Worm (Caenorhabditis elegans) whole organism, mixed stage, embryonic: ENCODE results near the gene psmd-9.

Source experiments
- M03D4.4 ChIP-seq: sonication (generic microtip); optimal IDR thresholded peaks from 2 replicates; lab custom pipeline; 2017; ENCODE audit warnings: mild to moderate bottlenecking, missing genetic modification characterization, missing compliant biosample characterization
- bed-3 ChIP-seq: fragments of 200-800 bp; sonication (Bioruptor generic); optimal IDR thresholded peaks from 3 replicates; lab custom pipeline; 2018; ENCODE audit warnings: mild to moderate bottlenecking, missing genetic modification characterization, moderate library complexity, missing compliant biosample characterization
- blmp-1 ChIP-seq: fragments of 150-350 bp; optimal IDR thresholded peaks from 2 replicates; lab custom pipeline; 2014; ENCODE audit warnings: missing biosample characterization, missing genetic modification characterization
- ceh-39 ChIP-seq: fragments of 150-350 bp; optimal IDR thresholded peaks from 2 replicates; lab custom pipeline; 2014; ENCODE audit warnings: missing biosample characterization, missing genetic modification characterization
- ceh-43 ChIP-seq: fragments of 200-800 bp; sonication (Bioruptor generic); optimal IDR thresholded peaks from 2 replicates; lab custom pipeline; 2018; ENCODE audit warnings: mild to moderate bottlenecking, missing genetic modification characterization, moderate library complexity, missing compliant biosample characterization
- ceh-83 ChIP-seq: fragments of 200-800 bp; sonication (Bioruptor generic); optimal IDR thresholded peaks from 2 replicates; lab custom pipeline; 2018; ENCODE audit warnings: mild to moderate bottlenecking, missing genetic modification characterization, missing compliant biosample characterization
- ces-1 ChIP-seq: fragments of 150-350 bp; optimal IDR thresholded peaks from 2 replicates; lab custom pipeline; 2014; ENCODE audit warnings: missing biosample characterization, missing genetic modification reagents, missing genetic modification characterization
- cnd-1 ChIP-seq: fragments of 200-800 bp; sonication (Bioruptor generic); optimal IDR thresholded peaks from 2 replicates; lab custom pipeline; 2018; ENCODE audit warnings: mild to moderate bottlenecking, missing genetic modification characterization, missing compliant biosample characterization
- drap-1 ChIP-seq: fragments of 200-800 bp; sonication (Bioruptor generic); optimal IDR thresholded peaks from 3 replicates; lab custom pipeline; 2018; ENCODE audit warnings: mild to moderate bottlenecking, missing genetic modification characterization, missing compliant biosample characterization
- elt-1 ChIP-seq: sonication (generic microtip); optimal IDR thresholded peaks from 2 replicates; lab custom pipeline; 2017; ENCODE audit warnings: missing genetic modification characterization, mild to moderate bottlenecking, missing compliant biosample characterization, antibody characterized with exemption, moderate library complexity, borderline replicate concordance; ENCODE audit not compliant: insufficient read depth
- elt-3 ChIP-seq: fragments of 150-350 bp; optimal IDR thresholded peaks from 2 replicates; lab custom pipeline; 2014; ENCODE audit warnings: missing biosample characterization, missing genetic modification characterization
- flh-1 ChIP-seq: fragments of 200-800 bp; sonication (Bioruptor generic); optimal IDR thresholded peaks from 2 replicates; lab custom pipeline; 2018; ENCODE audit warnings: mild to moderate bottlenecking, missing genetic modification characterization, moderate library complexity, missing compliant biosample characterization
- ham-2 ChIP-seq: fragments of 200-800 bp; sonication (Bioruptor generic); optimal IDR thresholded peaks from 2 replicates; lab custom pipeline; 2018; ENCODE audit warnings: mild to moderate bottlenecking, missing genetic modification characterization, missing compliant biosample characterization
- hlh-1 ChIP-seq: fragments of 150-350 bp; optimal IDR thresholded peaks from 2 replicates; lab custom pipeline; 2014; ENCODE audit warnings: missing biosample characterization, missing genetic modification reagents, missing genetic modification characterization
- lin-13 ChIP-seq: fragments of 150-350 bp; optimal IDR thresholded peaks from 2 replicates; lab custom pipeline; 2014; ENCODE audit warnings: missing biosample characterization, missing genetic modification characterization
- lin-32 ChIP-seq: fragments of 200-800 bp; sonication (Bioruptor generic); optimal IDR thresholded peaks from 2 replicates; lab custom pipeline; 2018; ENCODE audit warnings: mild to moderate bottlenecking, missing genetic modification characterization, missing compliant biosample characterization
- mab-5 ChIP-seq: fragments of 150-350 bp; optimal IDR thresholded peaks from 2 replicates; lab custom pipeline; 2014; ENCODE audit warnings: missing biosample characterization, missing genetic modification characterization
- mep-1 ChIP-seq: fragments of 150-350 bp; optimal IDR thresholded peaks from 2 replicates; lab custom pipeline; 2017; ENCODE audit warnings: missing biosample characterization, missing genetic modification reagents, missing genetic modification characterization, inconsistent platforms
- nhr-12 ChIP-seq: fragments of 150-350 bp; optimal IDR thresholded peaks from 2 replicates; lab custom pipeline; 2014; ENCODE audit warnings: missing biosample characterization, missing genetic modification characterization
- nhr-2 ChIP-seq: fragments of 150-350 bp; optimal IDR thresholded peaks from 2 replicates; lab custom pipeline; 2014; ENCODE audit warnings: missing biosample characterization, missing genetic modification characterization
- nhr-237 ChIP-seq: fragments of 150-350 bp; optimal IDR thresholded peaks from 2 replicates; lab custom pipeline; 2014; ENCODE audit warnings: missing biosample characterization, missing genetic modification characterization
- nhr-28 ChIP-seq: fragments of 150-350 bp; optimal IDR thresholded peaks from 2 replicates; lab custom pipeline; 2014; ENCODE audit warnings: missing biosample characterization, missing genetic modification characterization
- nhr-76 ChIP-seq: sonication (generic microtip); optimal IDR thresholded peaks from 2 replicates; lab custom pipeline; 2017; ENCODE audit warnings: missing biosample characterization, missing genetic modification characterization
- pha-4 ChIP-seq: fragments of 150-350 bp; optimal IDR thresholded peaks from 2 replicates; lab custom pipeline; 2018; ENCODE audit warnings: missing biosample characterization, missing genetic modification reagents, missing genetic modification characterization
- sem-2 ChIP-seq: fragments of 200-800 bp; sonication (Bioruptor generic); optimal IDR thresholded peaks from 2 replicates; lab custom pipeline; 2018; ENCODE audit warnings: mild to moderate bottlenecking, missing genetic modification characterization, missing compliant biosample characterization
- snpc-4 ChIP-seq: fragments of 150-350 bp; optimal IDR thresholded peaks from 2 replicates; lab custom pipeline; 2014; ENCODE audit warnings: missing biosample characterization, missing genetic modification characterization
- sptf-1 ChIP-seq: sonication (generic microtip); optimal IDR thresholded peaks from 2 replicates; lab custom pipeline; 2017; ENCODE audit warnings: mild to moderate bottlenecking, missing genetic modification characterization, moderate library complexity, missing compliant biosample characterization
- unc-120 ChIP-seq: sonication (generic microtip); optimal IDR thresholded peaks from 2 replicates; lab custom pipeline; 2017; ENCODE audit warnings: missing genetic modification characterization, missing compliant biosample characterization; ENCODE audit not compliant: poor library complexity, severe bottlenecking
- unc-39 ChIP-seq: fragments of 150-350 bp; optimal IDR thresholded peaks from 2 replicates; lab custom pipeline; 2014; ENCODE audit warnings: missing biosample characterization, missing genetic modification characterization
- unc-62 ChIP-seq: fragments of 150-350 bp; optimal IDR thresholded peaks from 2 replicates; lab custom pipeline; 2014; ENCODE audit warnings: missing biosample characterization, missing genetic modification reagents, missing genetic modification characterization
- zip-8 ChIP-seq: fragments of 150-350 bp; optimal IDR thresholded peaks from 2 replicates; lab custom pipeline; 2014; ENCODE audit warnings: missing biosample characterization, missing genetic modification characterization
- ztf-11 ChIP-seq: fragments of 150-350 bp; optimal IDR thresholded peaks from 2 replicates; lab custom pipeline; 2014; ENCODE audit warnings: missing biosample characterization, missing genetic modification characterization

The psmd-9 gene

DNA sequence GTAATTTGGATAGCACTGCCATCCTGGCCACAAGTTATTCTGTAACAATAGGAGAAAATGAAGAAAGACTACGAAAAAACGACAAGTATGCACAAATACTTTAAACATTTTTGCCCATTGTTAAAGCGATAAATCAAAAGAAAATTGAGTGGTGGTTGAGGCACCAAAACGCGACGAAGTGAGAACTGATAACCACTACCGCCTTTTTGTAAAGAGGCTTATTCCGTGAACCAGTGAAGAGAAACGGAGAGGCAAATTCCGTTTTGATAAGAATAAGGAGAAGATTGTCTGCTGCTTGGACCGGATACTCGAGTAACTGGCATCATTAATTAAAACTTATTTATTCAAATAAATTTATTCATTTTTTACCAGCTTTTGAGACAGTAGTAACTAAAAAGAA is 18.2 kb upstream of the psmd-9 start, which contains the start of gene pmp-1:
pmp-1 (minus strand) TSS at position 39 of the 400 bp plus-strand sequence.
- TF ChIP-seq M03D4.4 (no peak), zip-8 (no peak), sptf-1 (tag; lab: Kevin White, UChicago) (no peak), ztf-11 (no peak), mep-1 (no peak), nhr-237 (tag; lab: Kevin White, UChicago) (no peak), ham-2 (GFP tag; lab: Kevin White, UChicago) (no peak), nhr-28 (tag; lab: Kevin White, UChicago) (no peak), sem-2 (GFP tag; lab: Kevin White, UChicago) (no peak), mab-5 (tag; lab: Kevin White, UChicago) (no peak), snpc-4 (tag; lab: Kevin White, UChicago) (no peak), ceh-39 (tag; lab: Kevin White, UChicago) (no peak), elt-1 (no peak), unc-62 (GFP tag; lab: Kevin White, UChicago) (no peak), ceh-43 (GFP tag; lab: Kevin White, UChicago) (no peak)

DNA sequence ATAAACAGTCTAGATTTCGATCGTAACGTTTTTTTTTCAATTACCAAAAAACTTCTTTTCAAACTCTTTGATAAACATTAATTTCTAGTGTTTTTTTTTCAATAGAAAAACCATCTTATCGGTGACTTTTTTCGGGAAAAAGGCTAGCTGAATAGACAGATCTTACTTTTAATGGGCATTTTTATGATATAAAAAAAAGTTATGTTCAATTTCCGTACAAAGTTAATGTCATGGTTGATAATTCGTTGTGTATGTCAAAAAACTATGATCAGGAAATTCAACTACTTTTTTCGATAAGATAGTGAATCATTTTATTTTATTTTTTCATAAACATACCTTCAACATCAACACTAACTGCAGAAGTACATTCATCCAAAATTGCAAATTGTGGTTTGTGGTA is 17.3 kb upstream of the psmd-9 start:
- no peak for TF ChIP-seq sptf-1 (tag; lab: Kevin White, UChicago)
- no peak for TF ChIP-seq ham-2 (GFP tag; lab: Kevin White, UChicago)
- no peak for TF ChIP-seq cnd-1 (tag; lab: Kevin White, UChicago)
- no peak for TF ChIP-seq sem-2 (GFP tag; lab: Kevin White, UChicago)
- no peak for TF ChIP-seq elt-1
- no peak for TF ChIP-seq ceh-83
- no peak for TF ChIP-seq unc-39 (tag; lab: Kevin White, UChicago)
- no peak for TF ChIP-seq nhr-28 (tag; lab: Kevin White, UChicago)
- TF ChIP-seq ces-1 (GFP tag; lab: Kevin White, UChicago), result no peak
- no peak for TF ChIP-seq hlh-1 (tag; lab: Kevin White, UChicago)
- TF ChIP-seq bed-3 (GFP tag; lab: Kevin White, UChicago), result no peak
- TF ChIP-seq drap-1 (GFP tag; lab: Kevin White, UChicago), result no peak

ce11 chrII:6887319-6888005 is 14.4 kb upstream of the psmd-9 start, which contains the start of gene pmp-2:
TSS of gene pmp-2 (minus strand) at chrII:6887805.
- TF ChIP-seq mab-5 (tag; lab: Kevin White, UChicago) (no peak), unc-39 (tag; lab: Kevin White, UChicago) (no peak), ceh-83 (no peak), hlh-1 (tag; lab: Kevin White, UChicago) (no peak), mep-1 (no peak), M03D4.4 (no peak), lin-13 (tag; lab: Kevin White, UChicago) (no peak), elt-3 (no peak), blmp-1 (tag; lab: Kevin White, UChicago) (no peak), nhr-76 (tag; lab: Kevin White, UChicago) (no peak), nhr-237 (tag; lab: Kevin White, UChicago) (no peak), elt-1 (no peak), zip-8 (no peak)

- TF ChIP-seq M03D4.4 (no peak), nhr-12 (tag; lab: Kevin White, UChicago) (no peak), lin-32 (no peak), elt-3 (no peak), mab-5 (tag; lab: Kevin White, UChicago) (no peak), unc-120 (tag; lab: Kevin White, UChicago) (no peak), cnd-1 (tag; lab: Kevin White, UChicago) (no peak), nhr-2 (no peak), ceh-39 (tag; lab: Kevin White, UChicago) (no peak), elt-1 (no peak), nhr-237 (tag; lab: Kevin White, UChicago) (no peak), nhr-28 (tag; lab: Kevin White, UChicago) (no peak), ceh-43 (GFP tag; lab: Kevin White, UChicago) (no peak), pha-4 (no peak), flh-1 (GFP tag; lab: Kevin White, UChicago) (no peak), mep-1 (no peak), snpc-4 (tag; lab: Kevin White, UChicago) (no peak)
Measured at ce11 chrII:6888211-6888610, 13.7 kb upstream of the psmd-9 start.
